Worm (Caenorhabditis elegans): Measurements from ENCODE around the gene col-40.

DNA sequence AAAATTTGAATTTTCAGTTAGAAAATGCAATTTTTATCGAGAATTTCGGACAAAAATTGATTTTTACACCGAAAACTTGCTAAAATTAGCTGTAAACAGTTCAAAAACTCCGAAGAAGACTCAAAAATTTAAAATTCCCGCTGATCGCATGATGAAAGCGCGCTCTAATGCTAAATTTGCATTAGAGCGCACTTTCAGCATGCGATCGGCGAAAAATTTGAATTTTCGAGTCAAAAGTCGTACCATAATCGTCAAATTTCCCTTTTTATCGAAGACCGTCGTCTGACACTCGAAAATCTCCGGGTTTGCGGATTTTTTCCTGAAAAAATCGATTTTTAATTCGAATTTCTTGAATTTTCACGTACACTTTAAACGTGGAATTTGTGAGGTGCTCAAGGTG, 26.5 kb upstream of the col-40 start:
- no peak for TF ChIP-seq him-1 (tag; optimal IDR thresholded peaks at IDR 0.05)
- TF ChIP-seq dao-5 (tag; optimal IDR thresholded peaks at IDR 0.05): no peak

Data from whole organism, L4/young adult.